Fruit fly (Drosophila melanogaster) whole organism, embryonic: ENCODE measurements around the gene rols.

Experiments
- BEAF-32 ChIP-seq: fragments of 200-800 bp; sonication (Bioruptor generic); optimal IDR thresholded peaks from 3 replicates; lab custom pipeline; 2017; ENCODE audit warnings: missing biosample characterization, missing genetic modification characterization, mild to moderate bottlenecking, moderate library complexity, missing genetic modification reagents
- C15 ChIP-seq: fragments of 200-800 bp; sonication (Bioruptor generic); IDR thresholded peaks from 3 replicates; pipeline ENCODE4 v1.3.6; 2022; ENCODE audit warnings: missing biosample characterization, missing genetic modification characterization
- CG10321 ChIP-seq: fragments of 200-800 bp; sonication (Bioruptor generic); IDR thresholded peaks from 2 replicates; pipeline ENCODE4 v1.3.6; 2022; ENCODE audit warnings: missing biosample characterization, missing genetic modification characterization
- CG10959 ChIP-seq: fragments of 200-800 bp; sonication (Bioruptor generic); IDR thresholded peaks from 2 replicates; pipeline ENCODE4 v1.3.6; 2022; ENCODE audit warnings: missing biosample characterization, missing genetic modification characterization
- CG11504 ChIP-seq: fragments of 200-800 bp; sonication (Bioruptor generic); optimal IDR thresholded peaks from 3 replicates; lab custom pipeline; 2019; ENCODE audit warnings: missing biosample characterization, mild to moderate bottlenecking, missing genetic modification characterization, moderate library complexity
- CG12219 ChIP-seq: fragments of 200-800 bp; sonication (Bioruptor generic); optimal IDR thresholded peaks from 3 replicates; lab custom pipeline; 2018; ENCODE audit warnings: missing biosample characterization, mild to moderate bottlenecking, missing genetic modification characterization
- CG12744 ChIP-seq: fragments of 200-800 bp; sonication (Bioruptor generic); optimal IDR thresholded peaks from 2 replicates; lab custom pipeline; 2016; ENCODE audit warnings: missing biosample characterization, missing genetic modification characterization
- CG13624 ChIP-seq: fragments of 200-800 bp; sonication (Bioruptor generic); optimal IDR thresholded peaks from 2 replicates; lab custom pipeline; 2016; ENCODE audit warnings: missing biosample characterization, missing genetic modification characterization
- CG15073 ChIP-seq: fragments of 200-800 bp; sonication (Bioruptor generic); optimal IDR thresholded peaks from 2 replicates; lab custom pipeline; 2016; ENCODE audit warnings: missing biosample characterization, missing genetic modification characterization
- CG15269 ChIP-seq: fragments of 200-800 bp; sonication (Bioruptor generic); optimal IDR thresholded peaks from 2 replicates; lab custom pipeline; 2018; ENCODE audit warnings: missing biosample characterization, mild to moderate bottlenecking, missing genetic modification characterization, moderate library complexity
- CG15479 ChIP-seq: fragments of 200-800 bp; sonication (Bioruptor generic); optimal IDR thresholded peaks from 3 replicates; lab custom pipeline; 2019; ENCODE audit warnings: missing biosample characterization, mild to moderate bottlenecking, missing genetic modification characterization, moderate library complexity
- CG17186 ChIP-seq: fragments of 200-800 bp; sonication (Bioruptor generic); optimal IDR thresholded peaks from 3 replicates; lab custom pipeline; 2017; ENCODE audit warnings: missing biosample characterization, missing genetic modification reagents, missing genetic modification characterization
- CG17612 ChIP-seq: fragments of 200-800 bp; sonication (Bioruptor generic); IDR thresholded peaks from 2 replicates; pipeline ENCODE4 v1.3.6; 2022; ENCODE audit warnings: missing biosample characterization, missing genetic modification characterization
- CG17912 ChIP-seq: fragments of 200-800 bp; sonication (Bioruptor generic); optimal IDR thresholded peaks from 2 replicates; lab custom pipeline; 2018; ENCODE audit warnings: missing biosample characterization, mild to moderate bottlenecking, missing genetic modification characterization
- CG3726 ChIP-seq: fragments of 200-800 bp; sonication (Bioruptor generic); IDR thresholded peaks from 3 replicates; pipeline ENCODE4, ENCODE4 v1.3.6; 2022; ENCODE audit warnings: missing biosample characterization, missing genetic modification characterization
- CG3995 ChIP-seq: fragments of 200-800 bp; sonication (Bioruptor generic); optimal IDR thresholded peaks from 3 replicates; lab custom pipeline; 2016; ENCODE audit warnings: missing biosample characterization, missing genetic modification characterization
- CG42726 ChIP-seq: fragments of 200-800 bp; sonication (Bioruptor generic); IDR thresholded peaks from 2 replicates; pipeline ENCODE4 v1.3.6; 2022; ENCODE audit warnings: missing biosample characterization, missing genetic modification characterization; ENCODE audit not compliant: partially characterized antibody
- CG4424 ChIP-seq: fragments of 200-800 bp; sonication (Bioruptor generic); optimal IDR thresholded peaks from 3 replicates; lab custom pipeline; 2016; ENCODE audit warnings: missing biosample characterization, missing genetic modification characterization
- CG4707 ChIP-seq: fragments of 200-800 bp; sonication (Bioruptor generic); optimal IDR thresholded peaks from 2 replicates; lab custom pipeline; 2018; ENCODE audit warnings: missing biosample characterization, mild to moderate bottlenecking, missing genetic modification characterization, moderate library complexity
- CG5245 ChIP-seq: fragments of 200-800 bp; sonication (Bioruptor generic); optimal IDR thresholded peaks from 3 replicates; lab custom pipeline; 2016; ENCODE audit warnings: missing biosample characterization, missing genetic modification characterization
- CG8281 ChIP-seq: fragments of 200-800 bp; sonication (Bioruptor generic); optimal IDR thresholded peaks from 2 replicates; lab custom pipeline; 2018; ENCODE audit warnings: missing biosample characterization, mild to moderate bottlenecking, missing genetic modification characterization, moderate library complexity
- CG9817 ChIP-seq: fragments of 200-800 bp; sonication (Bioruptor generic); optimal IDR thresholded peaks from 2 replicates; lab custom pipeline; 2018; ENCODE audit warnings: missing biosample characterization, mild to moderate bottlenecking, missing genetic modification characterization, moderate library complexity
- Camta ChIP-seq: fragments of 200-800 bp; sonication (Bioruptor generic); optimal IDR thresholded peaks from 2 replicates; lab custom pipeline; 2016; ENCODE audit warnings: missing biosample characterization, missing genetic modification characterization
- CoRest ChIP-seq: fragments of 200-800 bp; sonication (Bioruptor generic); optimal IDR thresholded peaks from 3 replicates; lab custom pipeline; 2018; ENCODE audit warnings: missing biosample characterization, mild to moderate bottlenecking, missing genetic modification characterization, moderate library complexity
- D19A ChIP-seq: fragments of 200-800 bp; optimal IDR thresholded peaks from 3 replicates; lab custom pipeline; 2019; ENCODE audit warnings: missing biosample characterization, mild to moderate bottlenecking, missing genetic modification characterization, moderate library complexity
- ERR ChIP-seq: fragments of 200-800 bp; sonication (Bioruptor generic); optimal IDR thresholded peaks from 2 replicates; lab custom pipeline; 2016; ENCODE audit warnings: missing biosample characterization, missing genetic modification characterization
- Elba2 ChIP-seq: fragments of 200-800 bp; sonication (Bioruptor generic); optimal IDR thresholded peaks from 3 replicates; lab custom pipeline; 2016; ENCODE audit warnings: missing biosample characterization, missing genetic modification characterization
- Fer2 ChIP-seq: fragments of 200-800 bp; sonication (Bioruptor generic); optimal IDR thresholded peaks from 2 replicates; lab custom pipeline; 2018; ENCODE audit warnings: missing biosample characterization, mild to moderate bottlenecking, missing genetic modification characterization, moderate library complexity
- Hsf ChIP-seq: fragments of 200-800 bp; sonication (Bioruptor generic); optimal IDR thresholded peaks from 3 replicates; lab custom pipeline; 2016; ENCODE audit warnings: missing biosample characterization, missing genetic modification characterization
- Mad ChIP-seq: fragments of 200-800 bp; sonication (Bioruptor generic); optimal IDR thresholded peaks from 2 replicates; lab custom pipeline; 2016; ENCODE audit warnings: missing biosample characterization, missing genetic modification characterization
- Mes4 ChIP-seq: fragments of 200-800 bp; sonication (Bioruptor generic); optimal IDR thresholded peaks from 2 replicates; lab custom pipeline; 2016; ENCODE audit warnings: missing biosample characterization, missing genetic modification characterization
- Myb ChIP-seq: fragments of 200-800 bp; sonication (Bioruptor generic); optimal IDR thresholded peaks from 2 replicates; lab custom pipeline; 2016; ENCODE audit warnings: missing biosample characterization, missing genetic modification characterization
- Pdp1 ChIP-seq, 2 experiments: fragments of 200-800 bp; sonication (Bioruptor generic); optimal IDR thresholded peaks; 3 replicates each; lab custom pipeline; 2016; ENCODE audit warnings: missing biosample characterization in 2 of 2, missing genetic modification characterization in 2 of 2, mild to moderate bottlenecking in 1 of 2, moderate library complexity in 1 of 2
- Side ChIP-seq: fragments of 200-800 bp; sonication (Bioruptor generic); optimal IDR thresholded peaks from 2 replicates; lab custom pipeline; 2016; ENCODE audit warnings: missing biosample characterization, missing genetic modification characterization
- Sox100B ChIP-seq: fragments of 200-800 bp; sonication (Bioruptor generic); optimal IDR thresholded peaks from 3 replicates; lab custom pipeline; 2018; ENCODE audit warnings: missing biosample characterization, mild to moderate bottlenecking, missing genetic modification characterization
- Taf1 ChIP-seq: fragments of 200-800 bp; sonication (Bioruptor generic); IDR thresholded peaks from 2 replicates; pipeline ENCODE4 v1.3.6; 2022; ENCODE audit warnings: missing biosample characterization, missing genetic modification characterization
- YL-1 ChIP-seq: fragments of 200-800 bp; sonication (Bioruptor generic); optimal IDR thresholded peaks from 3 replicates; lab custom pipeline; 2017; ENCODE audit warnings: missing biosample characterization, mild to moderate bottlenecking, missing genetic modification characterization
- bsh ChIP-seq, 2 experiments: fragments of 200-800 bp; sonication (Bioruptor generic); optimal IDR thresholded peaks; 2 replicates each; lab custom pipeline; 2017 to 2018; ENCODE audit warnings: mild to moderate bottlenecking in 2 of 2, missing biosample characterization in 2 of 2, missing genetic modification characterization in 2 of 2, moderate library complexity in 1 of 2
- fd102C ChIP-seq: fragments of 200-800 bp; sonication (Bioruptor generic); optimal IDR thresholded peaks from 2 replicates; lab custom pipeline; 2018; ENCODE audit warnings: missing biosample characterization, mild to moderate bottlenecking, missing genetic modification characterization, moderate library complexity
- fru ChIP-seq: fragments of >200 bp; optimal IDR thresholded peaks from 2 replicates; lab custom pipeline; 2017
- gcm ChIP-seq: fragments of 200-800 bp; sonication (Bioruptor generic); optimal IDR thresholded peaks from 2 replicates; lab custom pipeline; 2019; ENCODE audit warnings: missing biosample characterization, mild to moderate bottlenecking, missing genetic modification characterization, moderate library complexity
- grn ChIP-seq: fragments of 200-800 bp; sonication (Bioruptor generic); optimal IDR thresholded peaks from 3 replicates; lab custom pipeline; 2017; ENCODE audit warnings: missing biosample characterization, missing genetic modification characterization
- jumu ChIP-seq: fragments of 200-800 bp; sonication (Bioruptor generic); optimal IDR thresholded peaks from 3 replicates; lab custom pipeline; 2016; ENCODE audit warnings: missing biosample characterization, missing genetic modification characterization
- nom ChIP-seq: fragments of 200-800 bp; sonication (Bioruptor generic); optimal IDR thresholded peaks from 2 replicates; lab custom pipeline; 2017; ENCODE audit warnings: missing biosample characterization, missing genetic modification characterization, mild to moderate bottlenecking, moderate library complexity, missing genetic modification reagents
- pros ChIP-seq: fragments of 200-800 bp; sonication (Bioruptor generic); optimal IDR thresholded peaks from 3 replicates; lab custom pipeline; 2019; ENCODE audit warnings: missing biosample characterization, mild to moderate bottlenecking, missing genetic modification characterization, moderate library complexity
- sd ChIP-seq: fragments of 200-800 bp; sonication (Bioruptor generic); optimal IDR thresholded peaks from 3 replicates; lab custom pipeline; 2018; ENCODE audit warnings: missing biosample characterization, mild to moderate bottlenecking, missing genetic modification characterization, moderate library complexity
- tll ChIP-seq, 2 experiments: fragments of 200-800 bp in 1 of 2; fragments of >200 bp in 1 of 2; sonication (Bioruptor generic) in 1 of 2; optimal IDR thresholded peaks; 2 replicates each; lab custom pipeline; 2017 to 2019; ENCODE audit warnings: missing biosample characterization in 2 of 2, missing genetic modification characterization in 2 of 2, mild to moderate bottlenecking in 1 of 2, moderate library complexity in 1 of 2
- zfh1 ChIP-seq: fragments of 200-800 bp; sonication (Bioruptor generic); IDR thresholded peaks from 3 replicates; pipeline ENCODE4 v1.3.6; 2022; ENCODE audit warnings: missing biosample characterization, missing genetic modification characterization
- zfh2 ChIP-seq: fragments of 200-800 bp; sonication (Bioruptor generic); optimal IDR thresholded peaks from 2 replicates; lab custom pipeline; 2016; ENCODE audit warnings: missing biosample characterization, missing genetic modification characterization

The rols gene

DNA sequence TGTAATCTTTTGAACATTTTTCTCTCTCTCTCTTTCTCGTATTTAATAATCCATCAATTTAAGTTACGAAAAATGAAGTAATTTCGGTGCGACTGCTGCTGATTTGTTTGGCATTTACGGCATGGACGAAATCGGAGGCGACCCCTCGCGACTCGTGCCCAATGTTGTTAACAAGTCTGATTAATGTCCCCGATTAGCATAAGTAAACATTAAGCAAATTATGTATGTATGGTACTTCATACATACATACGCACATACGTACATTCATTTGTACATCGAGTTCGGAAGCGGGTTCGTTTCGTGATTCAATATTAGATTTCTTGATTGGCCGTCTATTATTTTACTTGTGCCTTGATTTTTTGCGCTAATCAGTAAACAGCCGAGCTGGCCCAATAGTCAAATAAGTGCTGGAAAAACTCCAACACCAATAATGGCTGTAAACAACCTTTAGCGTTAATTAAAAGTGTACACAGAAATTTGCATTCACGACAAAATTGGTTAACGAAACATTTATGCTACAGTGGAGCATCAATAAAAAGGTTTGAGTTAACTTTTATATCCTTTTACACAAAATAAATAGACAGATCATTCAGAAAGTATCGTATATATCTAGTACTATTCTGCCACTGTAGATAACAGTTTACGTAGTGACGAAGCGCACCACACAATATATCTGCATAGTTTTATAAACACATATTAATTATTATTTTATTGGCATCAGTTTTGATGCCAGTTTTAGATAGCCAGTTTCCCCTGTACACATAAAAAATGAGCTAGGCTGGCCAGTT lies 26.4 kb upstream of the rols start (continued):
- TF ChIP-seq Taf1 (GFP tag; lab: Robert Waterston, UW), result peak; percentile 66
- TF ChIP-seq Hsf (GFP tag; lab: Kevin White, UChicago), result peak; percentile 50
- TF ChIP-seq CG13624, result peak; percentile 18
- TF ChIP-seq CG5245 (GFP tag; lab: Kevin White, UChicago), result peak; percentile 44
- no peak for TF ChIP-seq CG17912
- peak; percentile 20 for TF ChIP-seq sd (tag; lab: Kevin White, UChicago)
- peak; percentile 33 to 45 for TF ChIP-seq Pdp1 (GFP tag; optimal IDR thresholded peaks at IDR 0.05; lab: Kevin White, UChicago)
- peak; percentile 80 for TF ChIP-seq CoRest (tag; lab: Kevin White, UChicago)
- TF ChIP-seq CG42726 (GFP tag; lab: Robert Waterston, UW), result no peak
- peak; percentile 79 for TF ChIP-seq CG11504 (tag; lab: Kevin White, UChicago)
- no peak for TF ChIP-seq Side (GFP tag; lab: Kevin White, UChicago)
- no peak for TF ChIP-seq grn (GFP tag; lab: Kevin White, UChicago)
- TF ChIP-seq CG12219 (GFP tag; lab: Kevin White, UChicago), result peak; percentile 50
- TF ChIP-seq tll (GFP tag; optimal IDR thresholded peaks at IDR 0.05; lab: Kevin White, UChicago), result no peak
- TF ChIP-seq YL-1 (GFP tag; lab: Kevin White, UChicago), result no peak
- 0 out of 3 replicates have a peak, but pooled peaks have one; percentile 42 for TF ChIP-seq CG3726 (GFP tag; lab: Robert Waterston, UW)
- TF ChIP-seq CG4424 (GFP tag; lab: Kevin White, UChicago), result peak; percentile 58
- TF ChIP-seq Fer2, result no peak
- TF ChIP-seq fd102C, result no peak
- no peak for TF ChIP-seq C15
- TF ChIP-seq Camta, result no peak
- TF ChIP-seq gcm (GFP tag; lab: Kevin White, UChicago), result no peak
- TF ChIP-seq CG8281 (tag; lab: Kevin White, UChicago), result peak; percentile 24
- no peak for TF ChIP-seq ERR
- TF ChIP-seq pros (GFP tag; lab: Kevin White, UChicago), result no peak
- no peak for TF ChIP-seq nom (GFP tag; lab: Kevin White, UChicago)
- no peak for TF ChIP-seq CG17186 (GFP tag; lab: Kevin White, UChicago)
- peak; percentile 9; the same call in 1 of the 3 replicates for TF ChIP-seq zfh1 (GFP tag; lab: Robert Waterston, UW)
- TF ChIP-seq CG3995 (GFP tag; lab: Kevin White, UChicago), result no peak
- peak; percentile 26 for TF ChIP-seq CG12744 (GFP tag; lab: Kevin White, UChicago)
- peak; percentile 68 for TF ChIP-seq Sox100B (GFP tag; lab: Kevin White, UChicago)
- TF ChIP-seq CG10321 (GFP tag; lab: Robert Waterston, UW), result no peak
- no peak for TF ChIP-seq CG15073 (GFP tag; lab: Kevin White, UChicago)
- TF ChIP-seq Elba2, result no peak
- no peak for TF ChIP-seq CG10959 (GFP tag; lab: Robert Waterston, UW)
- TF ChIP-seq Mad, result peak; percentile 43
- TF ChIP-seq BEAF-32 (GFP tag; lab: Kevin White, UChicago), result no peak
- peak; percentile 37 for TF ChIP-seq zfh2 (GFP tag; lab: Kevin White, UChicago)
- no peak for TF ChIP-seq bsh (GFP tag; optimal IDR thresholded peaks at IDR 0.05; lab: Kevin White, UChicago)
- no peak for TF ChIP-seq jumu (GFP tag; lab: Kevin White, UChicago)
- TF ChIP-seq CG15269, result peak; percentile 86
- no peak for TF ChIP-seq Myb
- TF ChIP-seq CG17612 (GFP tag; lab: Robert Waterston, UW), result peak; percentile 69; the same call in 1 of the 2 replicates
- peak; percentile 29 for TF ChIP-seq D19A (tag; lab: Kevin White, UChicago)
- TF ChIP-seq CG15479, result no peak
- no peak for TF ChIP-seq Mes4
- TF ChIP-seq CG9817 (tag; lab: Kevin White, UChicago), result peak; percentile 72
- TF ChIP-seq CG4707 (GFP tag; lab: Kevin White, UChicago), result no peak
- TF ChIP-seq fru, result no peak
